Fruit fly (Drosophila melanogaster) whole organism, wandering third instar larva: ENCODE results near the gene CG34001.

ENCODE experiments used
- Abd-B ChIP-seq: fragments of >200 bp; optimal IDR thresholded peaks from 2 replicates; lab custom pipeline; 2017; ENCODE audit warnings: missing biosample characterization, missing genetic modification characterization
- CG32264 ChIP-seq: fragments of 200-800 bp; sonication (Bioruptor generic); optimal IDR thresholded peaks from 2 replicates; lab custom pipeline; 2016; ENCODE audit warnings: missing biosample characterization, missing genetic modification characterization
- CG9705 ChIP-seq: fragments of 200-800 bp; sonication (Bioruptor generic); optimal IDR thresholded peaks from 2 replicates; lab custom pipeline; 2018; ENCODE audit warnings: missing biosample characterization, mild to moderate bottlenecking, missing genetic modification characterization
- CrebA ChIP-seq: fragments of 200-800 bp; sonication (Bioruptor generic); optimal IDR thresholded peaks from 2 replicates; lab custom pipeline; 2016; ENCODE audit warnings: missing biosample characterization, mild to moderate bottlenecking, missing genetic modification characterization, borderline replicate concordance
- Dfd ChIP-seq: fragments of >200 bp; optimal IDR thresholded peaks from 2 replicates; lab custom pipeline; 2017; ENCODE audit warnings: missing biosample characterization, missing genetic modification characterization
- Dif ChIP-seq: fragments of 200-275, 200-300 bp; sonication (Bioruptor generic); optimal IDR thresholded peaks from 2 replicates; lab custom pipeline; 2018; ENCODE audit warnings: missing biosample characterization, missing genetic modification characterization; ENCODE audit not compliant: partially characterized antibody
- GATAd ChIP-seq: sonication (Bioruptor generic); optimal IDR thresholded peaks from 2 replicates; lab custom pipeline; 2016; ENCODE audit warnings: missing biosample characterization, missing genetic modification characterization
- HLH106 ChIP-seq: fragments of 200-800 bp; optimal IDR thresholded peaks from 3 replicates; lab custom pipeline; 2019; ENCODE audit warnings: missing biosample characterization, mild to moderate bottlenecking, missing genetic modification characterization, moderate library complexity
- Hnf4 ChIP-seq: fragments of 200-800 bp; sonication (Bioruptor generic); optimal IDR thresholded peaks from 2 replicates; lab custom pipeline; 2016; ENCODE audit warnings: missing biosample characterization, mild to moderate bottlenecking, missing genetic modification characterization
- Hr78 ChIP-seq: fragments of >200 bp; optimal IDR thresholded peaks from 2 replicates; lab custom pipeline; 2017; ENCODE audit warnings: missing biosample characterization, missing genetic modification characterization
- Hr83 ChIP-seq: fragments of 200-300 bp; sonication (Bioruptor generic); optimal IDR thresholded peaks from 2 replicates; lab custom pipeline; 2016; ENCODE audit warnings: missing biosample characterization, mild to moderate bottlenecking, missing genetic modification characterization, moderate library complexity; ENCODE audit not compliant: poor library complexity, severe bottlenecking
- Jra ChIP-seq: sonication (Bioruptor generic); optimal IDR thresholded peaks from 2 replicates; lab custom pipeline; 2016; ENCODE audit warnings: missing biosample characterization, missing genetic modification characterization
- Mio ChIP-seq: sonication (Bioruptor generic); optimal IDR thresholded peaks from 2 replicates; lab custom pipeline; 2016; ENCODE audit warnings: missing biosample characterization, missing genetic modification characterization
- Myc ChIP-seq: fragments of >200 bp; optimal IDR thresholded peaks from 2 replicates; lab custom pipeline; 2017
- N ChIP-seq: fragments of >200 bp; optimal IDR thresholded peaks from 2 replicates; lab custom pipeline; 2018; ENCODE audit warnings: missing biosample characterization, missing external identifiers, missing genetic modification characterization
- OdsH ChIP-seq: fragments of 200-800 bp; sonication (Bioruptor generic); optimal IDR thresholded peaks from 2 replicates; lab custom pipeline; 2016; ENCODE audit warnings: missing biosample characterization, mild to moderate bottlenecking, missing genetic modification characterization
- Rel ChIP-seq, 2 experiments: fragments of 200-800 bp; sonication (Bioruptor generic) in 1 of 2; optimal IDR thresholded peaks; 2 replicates in 1 of 2; 3 replicates in 1 of 2; lab custom pipeline; 2016 to 2019; ENCODE audit warnings: mild to moderate bottlenecking in 2 of 2, missing biosample characterization in 2 of 2, missing genetic modification characterization in 2 of 2, moderate library complexity in 1 of 2
- Sp1 ChIP-seq: fragments of 200-800 bp; sonication (Bioruptor generic); optimal IDR thresholded peaks from 3 replicates; lab custom pipeline; 2019; ENCODE audit warnings: missing biosample characterization, mild to moderate bottlenecking, missing genetic modification characterization, moderate library complexity
- Vsx2 ChIP-seq: fragments of 200-300, 225-300 bp; sonication (Bioruptor generic); optimal IDR thresholded peaks from 2 replicates; lab custom pipeline; 2018; ENCODE audit warnings: missing biosample characterization, missing genetic modification characterization; ENCODE audit not compliant: partially characterized antibody
- br ChIP-seq: fragments of 200-800 bp; sonication (Bioruptor generic); optimal IDR thresholded peaks from 2 replicates; lab custom pipeline; 2016; ENCODE audit warnings: missing biosample characterization, missing genetic modification characterization
- brk ChIP-seq: fragments of 200-800 bp; sonication (Bioruptor generic); optimal IDR thresholded peaks from 2 replicates; lab custom pipeline; 2016; ENCODE audit warnings: missing biosample characterization, mild to moderate bottlenecking, missing genetic modification characterization
- dl ChIP-seq, 2 experiments: fragments of 175-275, 200-275 bp in 1 of 2; fragments of 200-275 bp in 1 of 2; sonication (Bioruptor generic); optimal IDR thresholded peaks; lab custom pipeline; 2018; ENCODE audit warnings: mild to moderate bottlenecking in 2 of 2, missing biosample characterization in 2 of 2, missing genetic modification characterization in 2 of 2, moderate library complexity in 2 of 2; ENCODE audit not compliant: partially characterized antibody in 2 of 2, insufficient read depth in 1 of 2
- dmrt93B ChIP-seq: fragments of 200-800 bp; sonication (Bioruptor generic); optimal IDR thresholded peaks from 2 replicates; lab custom pipeline; 2018; ENCODE audit warnings: missing biosample characterization, mild to moderate bottlenecking, missing genetic modification characterization
- dsf ChIP-seq: sonication (Bioruptor generic); optimal IDR thresholded peaks from 2 replicates; lab custom pipeline; 2016; ENCODE audit warnings: missing biosample characterization, missing genetic modification characterization, borderline replicate concordance
- ey ChIP-seq: fragments of 200-800 bp; sonication (Bioruptor generic); optimal IDR thresholded peaks from 2 replicates; lab custom pipeline; 2016; ENCODE audit warnings: missing biosample characterization, missing genetic modification characterization
- foxo ChIP-seq, 2 experiments: fragments of 200-800 bp; sonication (Bioruptor generic); optimal IDR thresholded peaks; 2 replicates in 1 of 2; 3 replicates in 1 of 2; lab custom pipeline; 2016 to 2017; ENCODE audit warnings: missing biosample characterization in 2 of 2, missing genetic modification characterization in 2 of 2
- fru ChIP-seq: fragments of 200-800 bp; sonication (Bioruptor generic); optimal IDR thresholded peaks from 3 replicates; lab custom pipeline; 2016; ENCODE audit warnings: missing biosample characterization, mild to moderate bottlenecking, missing genetic modification characterization
- h ChIP-seq: fragments of 200-800 bp; sonication (Bioruptor generic); optimal IDR thresholded peaks from 3 replicates; lab custom pipeline; 2016; ENCODE audit warnings: missing biosample characterization, mild to moderate bottlenecking, missing genetic modification characterization
- jim ChIP-seq: fragments of 175-275, 200-325 bp; sonication (Bioruptor generic); optimal IDR thresholded peaks from 2 replicates; lab custom pipeline; 2016; ENCODE audit warnings: missing biosample characterization, mild to moderate bottlenecking, missing genetic modification characterization
- lola ChIP-seq: fragments of >200 bp; optimal IDR thresholded peaks from 2 replicates; lab custom pipeline; 2017; ENCODE audit warnings: missing biosample characterization, missing genetic modification characterization
- pan ChIP-seq: fragments of >200 bp; optimal IDR thresholded peaks from 2 replicates; lab custom pipeline; 2017
- psq ChIP-seq: fragments of 200-800 bp; sonication (Bioruptor generic); optimal IDR thresholded peaks from 3 replicates; lab custom pipeline; 2017; ENCODE audit warnings: missing biosample characterization, mild to moderate bottlenecking, missing genetic modification characterization, moderate library complexity
- rgr ChIP-seq: fragments of 200-800 bp; sonication (Bioruptor generic); optimal IDR thresholded peaks from 3 replicates; lab custom pipeline; 2016; ENCODE audit warnings: missing biosample characterization, mild to moderate bottlenecking, missing genetic modification characterization
- sage ChIP-seq: fragments of 200-800 bp; sonication (Bioruptor generic); optimal IDR thresholded peaks from 2 replicates; lab custom pipeline; 2016; ENCODE audit warnings: missing biosample characterization, mild to moderate bottlenecking, missing genetic modification characterization
- sv ChIP-seq: fragments of 200-800 bp; sonication (Bioruptor generic); optimal IDR thresholded peaks from 3 replicates; lab custom pipeline; 2016; ENCODE audit warnings: missing biosample characterization, missing genetic modification characterization
- tai ChIP-seq: sonication (Bioruptor generic); optimal IDR thresholded peaks from 2 replicates; lab custom pipeline; 2016; ENCODE audit warnings: missing biosample characterization, missing genetic modification characterization
- usp ChIP-seq: fragments of >200 bp; optimal IDR thresholded peaks from 2 replicates; lab custom pipeline; 2017; ENCODE audit warnings: missing biosample characterization, missing genetic modification characterization
- woc ChIP-seq: sonication (Bioruptor generic); optimal IDR thresholded peaks from 2 replicates; lab custom pipeline; 2016; ENCODE audit warnings: missing biosample characterization, mild to moderate bottlenecking, missing genetic modification characterization

The CG34001 gene

dm6 chr3L:10674145-10674547, 43.3 kb downstream of the CG34001 start:
- TF ChIP-seq N (GFP tag; lab: Kevin White, UChicago) (peak; percentile 18), dsf (GFP tag; lab: Kevin White, UChicago) (no peak), foxo (GFP tag; optimal IDR thresholded peaks at IDR 0.05; lab: Kevin White, UChicago) (no peak), dmrt93B (no peak), Hr83 (GFP tag; lab: Kevin White, UChicago) (peak; percentile 43), sv (GFP tag; lab: Kevin White, UChicago) (no peak), br (no peak), CG32264 (GFP tag; lab: Kevin White, UChicago) (no peak), ey (GFP tag; lab: Kevin White, UChicago) (no peak), lola (GFP tag; lab: Kevin White, UChicago) (no peak), psq (GFP tag; lab: Kevin White, UChicago) (peak; percentile 25), Hnf4 (GFP tag; lab: Kevin White, UChicago) (no peak), Rel (GFP tag; optimal IDR thresholded peaks at IDR 0.05; lab: Kevin White, UChicago) (peak; percentile 18), Rel (tag; optimal IDR thresholded peaks at IDR 0.05; lab: Kevin White, UChicago) (peak; percentile 30), Dif (GFP tag; lab: Kevin White, UChicago) (peak; percentile 87), Vsx2 (GFP tag; lab: Kevin White, UChicago) (no peak), GATAd (GFP tag; lab: Kevin White, UChicago) (no peak), Abd-B (GFP tag; lab: Kevin White, UChicago) (no peak), sage (GFP tag; lab: Kevin White, UChicago) (no peak), fru (GFP tag; lab: Kevin White, UChicago) (peak; percentile 6), HLH106 (tag; lab: Kevin White, UChicago) (no peak), tai (GFP tag; lab: Kevin White, UChicago) (no peak), Myc (no peak), Dfd (GFP tag; lab: Kevin White, UChicago) (no peak), woc (GFP tag; lab: Kevin White, UChicago) (no peak), Hr78 (no peak), usp (no peak), h (no peak), OdsH (GFP tag; lab: Kevin White, UChicago) (no peak), CG9705 (no peak), pan (no peak), brk (GFP tag; lab: Kevin White, UChicago) (no peak), CrebA (GFP tag; lab: Kevin White, UChicago) (no peak), Jra (no peak), jim (GFP tag; lab: Kevin White, UChicago) (no peak), dl (GFP tag; optimal IDR thresholded peaks at IDR 0.05; lab: Kevin White, UChicago; ENCODE audit: insufficient read depth in 1 of 2, partially characterized antibody in 2 of 2) (peak; percentile 47 to 65), Sp1 (GFP tag; lab: Kevin White, UChicago) (no peak), rgr (GFP tag; lab: Kevin White, UChicago) (no peak), Mio (GFP tag; lab: Kevin White, UChicago) (no peak)
- TF ChIP-seq, all 38 proteins: peak for 7

- no peak for TF ChIP-seq Hr83 (GFP tag; lab: Kevin White, UChicago)
- TF ChIP-seq fru (GFP tag; lab: Kevin White, UChicago): no peak
- no peak for TF ChIP-seq sage (GFP tag; lab: Kevin White, UChicago)
- TF ChIP-seq HLH106 (tag; lab: Kevin White, UChicago): no peak
- TF ChIP-seq jim (GFP tag; lab: Kevin White, UChicago): no peak
- no peak for TF ChIP-seq Mio (GFP tag; lab: Kevin White, UChicago)
- no peak for TF ChIP-seq OdsH (GFP tag; lab: Kevin White, UChicago)
Observed at dm6 chr3L:10674940-10675339, 44.1 kb downstream of the CG34001 start.
